Fruit fly (Drosophila melanogaster) Kc167 (cell line): ENCODE data around the gene CG33667.
"Not testable (repeated sequence)": the region's sequence is repeated elsewhere in the genome, so short reads cannot be mapped to it uniquely, and the experiment has no call there.

Experiments
- Myc ChIP-seq: fragments of >200 bp; optimal IDR thresholded peaks from 2 replicates; lab custom pipeline; 2017; ENCODE audit warnings: missing external identifiers
- Sin3A ChIP-seq: fragments of >200 bp; optimal IDR thresholded peaks from 2 replicates; lab custom pipeline; 2018; ENCODE audit warnings: missing external identifiers
- h ChIP-seq: fragments of >200 bp; optimal IDR thresholded peaks from 3 replicates; lab custom pipeline; 2018; ENCODE audit warnings: missing external identifiers
- insv ChIP-seq: fragments of >200 bp; optimal IDR thresholded peaks from 3 replicates; lab custom pipeline; 2018; ENCODE audit warnings: missing external identifiers
- psq ChIP-seq: fragments of >200 bp; optimal IDR thresholded peaks from 2 replicates; lab custom pipeline; 2017; ENCODE audit warnings: missing external identifiers
- ttk ChIP-seq: sonication (Bioruptor generic); optimal IDR thresholded peaks from 2 replicates; lab custom pipeline; 2017; ENCODE audit warnings: missing external identifiers

Gene CG33667

DNA sequence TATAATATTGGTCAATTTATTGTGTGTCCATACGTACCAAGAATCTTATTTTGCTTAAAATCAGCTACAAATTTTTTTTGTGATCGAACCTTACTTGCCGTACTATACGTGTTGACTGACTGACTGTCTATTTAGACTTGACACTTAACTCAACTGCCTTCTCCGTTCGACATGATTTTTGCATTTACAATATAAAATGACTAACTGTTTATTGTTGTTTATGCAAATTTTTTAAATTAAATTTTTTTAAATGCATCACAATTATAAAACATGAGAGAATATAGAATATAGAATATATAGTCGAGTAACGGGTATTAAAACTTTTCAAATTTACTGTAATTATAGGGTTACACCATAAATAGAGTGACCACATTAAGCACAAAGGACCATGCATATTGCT, at the start of gene CG33667:
Gene CG33667, minus strand, starts transcription at position 101 of the 400 bp plus-strand sequence.
- not testable (repeated sequence) for TF ChIP-seq insv (lab: Kevin White, UChicago); Myc (lab: Kevin White, UChicago); h

DNA sequence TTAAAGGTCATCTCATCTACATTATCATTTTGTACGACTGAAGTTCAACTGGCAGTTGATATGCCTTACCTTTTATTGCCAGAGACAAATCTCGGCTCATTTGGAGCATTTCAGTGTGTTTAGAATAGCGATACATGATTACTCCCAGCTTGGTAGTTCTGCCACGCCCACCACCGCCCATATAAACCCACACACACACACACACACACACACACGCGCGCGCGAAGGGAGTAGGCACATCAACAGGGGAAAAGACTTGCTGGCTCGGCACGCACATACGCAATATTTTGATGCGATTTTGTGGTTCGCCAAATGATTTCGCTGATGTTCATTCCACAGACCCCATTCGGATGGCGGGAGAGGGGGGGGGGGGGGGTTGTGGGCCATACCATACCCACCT, 41.0 kb upstream of the CG33667 start:
- TF ChIP-seq ttk (lab: Kevin White, UChicago) (no peak), insv (lab: Kevin White, UChicago) (no peak), Myc (lab: Kevin White, UChicago) (no peak), h (no peak), psq (lab: Kevin White, UChicago) (no peak), Sin3A (lab: Kevin White, UChicago) (no peak)

DNA sequence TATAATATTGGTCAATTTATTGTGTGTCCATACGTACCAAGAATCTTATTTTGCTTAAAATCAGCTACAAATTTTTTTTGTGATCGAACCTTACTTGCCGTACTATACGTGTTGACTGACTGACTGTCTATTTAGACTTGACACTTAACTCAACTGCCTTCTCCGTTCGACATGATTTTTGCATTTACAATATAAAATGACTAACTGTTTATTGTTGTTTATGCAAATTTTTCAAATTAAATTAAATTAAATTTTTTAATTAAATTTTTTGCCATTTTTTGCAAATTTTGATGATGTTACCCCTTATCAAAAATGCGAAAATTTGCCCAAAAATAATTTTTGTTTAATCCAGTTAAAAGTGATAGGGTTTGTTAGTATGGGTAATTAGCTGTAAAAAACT, 6.6 kb upstream of the CG33667 start, which contains the start of gene CG33665:
Gene CG33665, minus strand, starts transcription at position 101 of the 400 bp plus-strand sequence.
- TF ChIP-seq insv, psq, Sin3A (lab: Kevin White, UChicago): not testable (repeated sequence)

DNA sequence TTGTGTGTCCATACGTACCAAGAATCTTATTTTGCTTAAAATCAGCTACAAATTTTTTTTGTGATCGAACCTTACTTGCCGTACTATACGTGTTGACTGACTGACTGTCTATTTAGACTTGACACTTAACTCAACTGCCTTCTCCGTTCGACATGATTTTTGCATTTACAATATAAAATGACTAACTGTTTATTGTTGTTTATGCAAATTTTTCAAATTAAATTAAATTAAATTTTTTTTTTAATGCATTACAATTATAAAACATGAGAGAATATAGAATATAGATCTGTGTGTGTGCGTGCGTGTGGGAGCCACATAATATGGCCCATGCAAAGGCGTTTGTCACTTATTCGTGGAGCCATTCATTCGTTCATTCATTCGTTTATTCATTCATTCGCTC, 4.7 kb upstream of the CG33667 start, which contains the start of gene CG33666:
Gene CG33666, minus strand, starts transcription at position 101 of the 400 bp plus-strand sequence.
- TF ChIP-seq Myc, Sin3A, psq (lab: Kevin White, UChicago): not testable (repeated sequence)

DNA sequence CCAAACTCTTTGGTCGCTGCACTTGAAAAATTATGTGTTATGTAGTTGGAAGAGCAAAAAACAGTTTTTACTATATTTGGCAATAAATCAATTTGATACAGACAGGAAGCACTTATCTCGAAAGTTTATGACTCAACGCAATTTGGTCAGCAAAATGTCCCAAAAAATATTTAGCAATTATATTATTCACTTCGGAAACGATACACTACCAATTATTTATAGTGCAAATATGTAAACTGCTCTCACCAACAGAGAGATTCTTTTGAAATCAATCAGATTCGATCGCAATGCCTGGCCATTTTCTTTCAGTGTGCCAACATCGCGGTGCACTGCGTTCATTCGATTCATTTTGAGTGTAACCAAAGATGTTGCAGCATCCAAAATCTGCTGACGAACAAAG, 14.3 kb downstream of the CG33667 start:
- TF ChIP-seq Sin3A (lab: Kevin White, UChicago) (no peak), Myc (lab: Kevin White, UChicago) (no peak), insv (lab: Kevin White, UChicago) (no peak), ttk (lab: Kevin White, UChicago) (no peak), psq (lab: Kevin White, UChicago) (no peak), h (no peak)

DNA sequence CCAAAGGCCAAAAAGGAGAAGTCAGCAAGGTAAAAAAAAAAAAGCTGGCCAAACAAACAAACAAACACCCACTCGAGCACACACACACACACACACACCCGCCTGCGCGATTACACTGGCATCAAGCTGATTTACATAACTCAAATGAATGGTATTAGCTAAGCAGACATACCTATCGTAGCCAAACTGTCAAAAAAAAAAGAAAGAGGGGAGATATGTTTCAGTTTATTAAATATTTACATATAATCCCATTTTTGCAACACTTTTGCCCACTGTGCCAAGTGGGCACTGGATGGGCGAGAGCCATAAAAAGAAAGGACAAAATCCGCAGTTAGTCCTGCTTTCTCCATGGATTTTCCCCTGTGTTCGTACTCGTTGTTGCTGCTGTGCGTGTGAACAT, 32.7 kb downstream of the CG33667 start:
- TF ChIP-seq psq (lab: Kevin White, UChicago) (no peak), Sin3A (lab: Kevin White, UChicago) (no peak), ttk (lab: Kevin White, UChicago) (no peak), h (no peak), insv (lab: Kevin White, UChicago) (no peak), Myc (lab: Kevin White, UChicago) (no peak)
